Worm (Caenorhabditis elegans) whole organism, L1 larva: Measurements from ENCODE around the gene Y94H6A.7.
"Not testable (repeated sequence)": the region's sequence is repeated elsewhere in the genome, so short reads cannot be mapped to it uniquely, and the experiment has no call there.

ENCODE experiments used
- C04F5.9 ChIP-seq: sonication (generic microtip); optimal IDR thresholded peaks from 2 replicates; lab custom pipeline; 2016; ENCODE audit warnings: missing genetic modification characterization, missing compliant biosample characterization
- C16A3.4 ChIP-seq: fragments of 150-350 bp; optimal IDR thresholded peaks from 2 replicates; lab custom pipeline; 2014; ENCODE audit warnings: missing biosample characterization, missing genetic modification characterization
- F16B12.6 ChIP-seq: fragments of 150-350 bp; optimal IDR thresholded peaks from 2 replicates; lab custom pipeline; 2014; ENCODE audit warnings: missing biosample characterization, missing genetic modification characterization
- aha-1 ChIP-seq: fragments of 150-350 bp; optimal IDR thresholded peaks from 2 replicates; lab custom pipeline; 2014; ENCODE audit warnings: missing biosample characterization, missing genetic modification characterization
- alr-1 ChIP-seq: fragments of 200-800 bp; sonication (Bioruptor generic); optimal IDR thresholded peaks from 2 replicates; lab custom pipeline; 2018; ENCODE audit warnings: borderline replicate concordance, mild to moderate bottlenecking, missing genetic modification characterization, missing compliant biosample characterization
- aly-2 ChIP-seq: fragments of 150-350 bp; optimal IDR thresholded peaks from 2 replicates; lab custom pipeline; 2014; ENCODE audit warnings: missing biosample characterization, missing genetic modification characterization
- ama-1 ChIP-seq: fragments of 150-350 bp; optimal IDR thresholded peaks from 2 replicates; lab custom pipeline; 2014
- ceh-63 ChIP-seq: fragments of 200-800 bp; sonication (Bioruptor generic); optimal IDR thresholded peaks from 2 replicates; lab custom pipeline; 2018; ENCODE audit warnings: mild to moderate bottlenecking, missing genetic modification characterization, missing compliant biosample characterization
- ceh-8 ChIP-seq: fragments of 200-800 bp; sonication (Bioruptor generic); optimal IDR thresholded peaks from 2 replicates; lab custom pipeline; 2018; ENCODE audit warnings: mild to moderate bottlenecking, missing genetic modification characterization, moderate library complexity, missing compliant biosample characterization
- dpl-1 ChIP-seq, 3 experiments: fragments of 150-350 bp in 2 of 3; sonication (generic microtip) in 1 of 3; optimal IDR thresholded peaks; 2 replicates each; lab custom pipeline; 2014 to 2017; ENCODE audit warnings: missing biosample characterization in 3 of 3, missing genetic modification characterization in 3 of 3, missing genetic modification reagents in 3 of 3
- efl-1 ChIP-seq, 4 experiments: fragments of 150-350 bp; optimal IDR thresholded peaks in 3 of 4; peaks in 1 of 4; 1 replicate in 1 of 4; 2 replicates in 3 of 4; lab custom pipeline; 2014; ENCODE audit warnings: missing biosample characterization in 2 of 4, missing genetic modification characterization in 2 of 4, missing genetic modification reagents in 2 of 4
- egl-13 ChIP-seq: sonication (generic microtip); optimal IDR thresholded peaks from 2 replicates; lab custom pipeline; 2016; ENCODE audit warnings: missing genotype, missing genetic modification reagents, missing genetic modification characterization, missing compliant biosample characterization
- ets-5 ChIP-seq: fragments of 200-800 bp; sonication (Bioruptor generic); IDR thresholded peaks from 2 replicates; pipeline ENCODE4 v1.3.6; 2022; ENCODE audit warnings: missing genetic modification characterization, missing compliant biosample characterization
- fkh-10 ChIP-seq: sonication (generic microtip); optimal IDR thresholded peaks from 2 replicates; lab custom pipeline; 2017; ENCODE audit warnings: missing biosample characterization, missing genetic modification reagents, missing genetic modification characterization
- fkh-8 ChIP-seq: sonication (generic microtip); optimal IDR thresholded peaks from 2 replicates; lab custom pipeline; 2016; ENCODE audit warnings: mild to moderate bottlenecking, missing genetic modification characterization, missing compliant biosample characterization
- hlh-4 ChIP-seq: sonication (generic microtip); optimal IDR thresholded peaks from 2 replicates; lab custom pipeline; 2016; ENCODE audit warnings: mild to moderate bottlenecking, missing genetic modification characterization, missing compliant biosample characterization
- hpl-2 ChIP-seq: fragments of 150-350 bp; optimal IDR thresholded peaks from 2 replicates; lab custom pipeline; 2014; ENCODE audit warnings: missing biosample characterization, missing genetic modification reagents, missing genetic modification characterization
- irx-1 ChIP-seq: sonication (generic microtip); optimal IDR thresholded peaks from 2 replicates; lab custom pipeline; 2016; ENCODE audit warnings: missing genetic modification characterization, missing compliant biosample characterization
- lin-13 ChIP-seq: fragments of 150-350 bp; optimal IDR thresholded peaks from 2 replicates; lab custom pipeline; 2014; ENCODE audit warnings: missing biosample characterization, missing genetic modification reagents, missing genetic modification characterization
- lin-39 ChIP-seq: fragments of 150-350 bp; optimal IDR thresholded peaks from 2 replicates; lab custom pipeline; 2014; ENCODE audit warnings: missing biosample characterization, missing genetic modification reagents, missing genetic modification characterization
- lir-3 ChIP-seq: sonication (generic microtip); optimal IDR thresholded peaks from 2 replicates; lab custom pipeline; 2016; ENCODE audit warnings: mild to moderate bottlenecking, missing genetic modification characterization, moderate library complexity, missing compliant biosample characterization; ENCODE audit not compliant: poor library complexity
- lsy-2 ChIP-seq, 2 experiments: fragments of 150-350 bp; optimal IDR thresholded peaks; 2 replicates each; lab custom pipeline; 2014; ENCODE audit warnings: missing biosample characterization in 2 of 2, missing genetic modification characterization in 2 of 2
- mab-9 ChIP-seq: fragments of 200-800 bp; sonication (Bioruptor generic); IDR thresholded peaks from 2 replicates; pipeline ENCODE4 v1.3.6; 2022; ENCODE audit warnings: missing genetic modification reagents, missing genetic modification characterization, missing compliant biosample characterization
- mep-1 ChIP-seq: fragments of 150-350 bp; optimal IDR thresholded peaks from 2 replicates; lab custom pipeline; 2014; ENCODE audit warnings: missing biosample characterization, missing genetic modification characterization
- nhr-12 ChIP-seq: sonication (generic microtip); optimal IDR thresholded peaks from 2 replicates; lab custom pipeline; 2017; ENCODE audit warnings: missing biosample characterization, missing genetic modification characterization
- nhr-19 ChIP-seq: fragments of 200-800 bp; sonication (Bioruptor generic); conservative IDR thresholded peaks from 2 replicates; pipeline ENCODE4 v1.3.6; 2022; ENCODE audit warnings: missing genetic modification characterization, missing compliant biosample characterization
- nhr-28 ChIP-seq: fragments of 150-350 bp; optimal IDR thresholded peaks from 2 replicates; lab custom pipeline; 2014; ENCODE audit warnings: missing biosample characterization, missing genetic modification characterization
- nhr-47 ChIP-seq: sonication (generic microtip); optimal IDR thresholded peaks from 2 replicates; lab custom pipeline; 2016; ENCODE audit warnings: mild to moderate bottlenecking, missing genetic modification characterization, moderate library complexity, missing compliant biosample characterization
- nhr-71 ChIP-seq: sonication (generic microtip); optimal IDR thresholded peaks from 2 replicates; lab custom pipeline; 2016; ENCODE audit warnings: mild to moderate bottlenecking, missing genetic modification characterization, moderate library complexity, missing compliant biosample characterization
- nhr-76 ChIP-seq: sonication (generic microtip); optimal IDR thresholded peaks from 2 replicates; lab custom pipeline; 2017; ENCODE audit warnings: missing biosample characterization, missing genetic modification characterization
- nhr-90 ChIP-seq: sonication (generic microtip); optimal IDR thresholded peaks from 2 replicates; lab custom pipeline; 2016; ENCODE audit warnings: mild to moderate bottlenecking, missing genetic modification characterization, missing compliant biosample characterization; ENCODE audit not compliant: poor library complexity
- pax-3 ChIP-seq: fragments of 200-800 bp; sonication (Bioruptor generic); optimal IDR thresholded peaks from 2 replicates; lab custom pipeline; 2018; ENCODE audit warnings: mild to moderate bottlenecking, missing genetic modification characterization, moderate library complexity, missing compliant biosample characterization
- rnt-1 ChIP-seq: sonication (generic microtip); optimal IDR thresholded peaks from 2 replicates; lab custom pipeline; 2016; ENCODE audit warnings: mild to moderate bottlenecking, missing genetic modification characterization, moderate library complexity, missing compliant biosample characterization
- skn-1 ChIP-seq: fragments of 150-350 bp; optimal IDR thresholded peaks from 2 replicates; lab custom pipeline; 2014; ENCODE audit warnings: missing biosample characterization, missing genetic modification characterization
- snpc-4 ChIP-seq: fragments of 150-350 bp; optimal IDR thresholded peaks from 2 replicates; lab custom pipeline; 2014; ENCODE audit warnings: missing biosample characterization, missing genetic modification characterization
- sptf-1 ChIP-seq: fragments of 150-350 bp; optimal IDR thresholded peaks from 2 replicates; lab custom pipeline; 2014; ENCODE audit warnings: missing biosample characterization, missing genetic modification characterization
- swsn-7 ChIP-seq: sonication (generic microtip); optimal IDR thresholded peaks from 2 replicates; lab custom pipeline; 2016; ENCODE audit warnings: missing genetic modification characterization, missing compliant biosample characterization
- tbx-2 ChIP-seq: sonication (generic microtip); optimal IDR thresholded peaks from 2 replicates; lab custom pipeline; 2016; ENCODE audit warnings: missing genetic modification characterization, missing compliant biosample characterization
- tlp-1 ChIP-seq: fragments of 150-350 bp; optimal IDR thresholded peaks from 2 replicates; lab custom pipeline; 2014; ENCODE audit warnings: missing biosample characterization, missing genetic modification characterization
- unc-130 ChIP-seq: fragments of 150-350 bp; optimal IDR thresholded peaks from 2 replicates; lab custom pipeline; 2017; ENCODE audit warnings: missing biosample characterization, missing genetic modification characterization, inconsistent platforms
- vab-15 ChIP-seq: sonication (generic microtip); optimal IDR thresholded peaks from 2 replicates; lab custom pipeline; 2017; ENCODE audit warnings: missing genotype, mild to moderate bottlenecking, missing genetic modification characterization, missing compliant biosample characterization
- xbp-1 ChIP-seq: sonication (generic microtip); optimal IDR thresholded peaks from 2 replicates; lab custom pipeline; 2016; ENCODE audit warnings: missing genetic modification characterization, missing compliant biosample characterization
- zag-1 ChIP-seq: fragments of 150-350 bp; optimal IDR thresholded peaks from 2 replicates; lab custom pipeline; 2014; ENCODE audit warnings: missing biosample characterization, missing genetic modification characterization
- zip-4 ChIP-seq: fragments of 200-800 bp; sonication (Bioruptor generic); optimal IDR thresholded peaks from 2 replicates; lab custom pipeline; 2018; ENCODE audit warnings: mild to moderate bottlenecking, missing genetic modification characterization, moderate library complexity, missing compliant biosample characterization
- ztf-4 ChIP-seq: fragments of 150-350 bp; optimal IDR thresholded peaks from 2 replicates; lab custom pipeline; 2014; ENCODE audit warnings: missing biosample characterization, missing genetic modification characterization

The Y94H6A.7 gene

ce11 chrIV:2716474-2716873 is at the start of gene Y94H6A.7:
TSS of gene Y94H6A.7 (minus strand) at chrIV:2716574.
- not testable (repeated sequence) for TF ChIP-seq rnt-1 (tag; lab: Kevin White, UChicago); egl-13 (tag; lab: Kevin White, UChicago); zag-1

ce11 chrIV:2765048-2765708 is 48.8 kb upstream of the Y94H6A.7 start:
- peak; percentile 6 for TF ChIP-seq ztf-4
- no peak for TF ChIP-seq tbx-2
- no peak for TF ChIP-seq skn-1 (tag; lab: Kevin White, UChicago)
- no peak for TF ChIP-seq snpc-4 (tag; lab: Kevin White, UChicago)
- TF ChIP-seq nhr-19 (GFP tag; lab: Robert Waterston, UW) = no peak
- TF ChIP-seq aly-2 (tag; lab: Kevin White, UChicago) = no peak
- peak in 1 of 2 experiments; percentile 14 for TF ChIP-seq lsy-2 (tag; optimal IDR thresholded peaks at IDR 0.05; lab: Kevin White, UChicago)
- TF ChIP-seq rnt-1 (tag; lab: Kevin White, UChicago) = no peak
- peak; percentile 39 for TF ChIP-seq ama-1 (lab: Kevin White, UChicago)
- TF ChIP-seq fkh-8 = no peak
- TF ChIP-seq vab-15 (tag; lab: Kevin White, UChicago) = no peak
- no peak for TF ChIP-seq efl-1 (optimal IDR thresholded peaks at IDR 0.05; lab: Kevin White, UChicago)
- peak in 1 of 2 experiments; percentile 67 for TF ChIP-seq efl-1 (GFP tag; optimal IDR thresholded peaks at IDR 0.05 in 1 of 2; lab: Kevin White, UChicago)

- TF ChIP-seq dpl-1 (GFP tag; optimal IDR thresholded peaks at IDR 0.05; lab: Kevin White, UChicago) = no peak
- TF ChIP-seq nhr-76 (tag; lab: Kevin White, UChicago) = no peak
- TF ChIP-seq snpc-4 (tag; lab: Kevin White, UChicago) = no peak
- TF ChIP-seq nhr-90 (tag; lab: Kevin White, UChicago) = no peak
- TF ChIP-seq lin-39 (tag; lab: Kevin White, UChicago) = no peak
- no peak for TF ChIP-seq ceh-63 (GFP tag; lab: Kevin White, UChicago)
- no peak for TF ChIP-seq sptf-1 (tag; lab: Kevin White, UChicago)
- TF ChIP-seq aha-1 = no peak
Measured at ce11 chrIV:2764160-2764559, 47.8 kb upstream of the Y94H6A.7 start.

- no peak for TF ChIP-seq fkh-10
- TF ChIP-seq nhr-47 (tag; lab: Kevin White, UChicago) = no peak
- TF ChIP-seq sptf-1 (tag; lab: Kevin White, UChicago) = no peak
- no peak for TF ChIP-seq fkh-8
- TF ChIP-seq lin-39 (tag; lab: Kevin White, UChicago) = no peak
- TF ChIP-seq hlh-4 (tag; lab: Kevin White, UChicago) = no peak
- no peak for TF ChIP-seq C04F5.9 (tag; lab: Kevin White, UChicago)
- no peak for TF ChIP-seq aha-1
- TF ChIP-seq nhr-28 (tag; lab: Kevin White, UChicago) = no peak
- TF ChIP-seq nhr-90 (tag; lab: Kevin White, UChicago) = no peak
- no peak for TF ChIP-seq ets-5 (GFP tag; lab: Robert Waterston, UW)
- no peak for TF ChIP-seq nhr-12 (tag; lab: Kevin White, UChicago)
- no peak for TF ChIP-seq F16B12.6 (tag; lab: Kevin White, UChicago)
- TF ChIP-seq xbp-1 (tag; lab: Kevin White, UChicago) = no peak
- TF ChIP-seq swsn-7 = no peak
Measured at ce11 chrIV:2762380-2762779, 46.0 kb upstream of the Y94H6A.7 start, which contains the start of gene Y54G2A.77. TSS of gene Y54G2A.77 (plus strand) at chrIV:2762680.

- TF ChIP-seq lir-3 (tag; lab: Kevin White, UChicago) (no peak), zip-4 (GFP tag; lab: Kevin White, UChicago) (no peak), ceh-8 (no peak), pax-3 (no peak), nhr-71 (tag; lab: Kevin White, UChicago) (no peak), sptf-1 (tag; lab: Kevin White, UChicago) (no peak), mab-9 (no peak), alr-1 (no peak), lin-13 (GFP tag; lab: Kevin White, UChicago) (no peak), lin-39 (tag; lab: Kevin White, UChicago) (no peak), irx-1 (tag; lab: Kevin White, UChicago) (no peak), unc-130 (no peak), mep-1 (tag; lab: Kevin White, UChicago) (no peak), C16A3.4 (no peak), tbx-2 (no peak), hpl-2 (GFP tag; lab: Kevin White, UChicago) (no peak), tlp-1 (tag; lab: Kevin White, UChicago) (no peak)
Measured at ce11 chrIV:2761477-2761876, 45.1 kb upstream of the Y94H6A.7 start.
